Worm (Caenorhabditis elegans): Measurements from ENCODE around the gene C45B11.8.

DNA sequence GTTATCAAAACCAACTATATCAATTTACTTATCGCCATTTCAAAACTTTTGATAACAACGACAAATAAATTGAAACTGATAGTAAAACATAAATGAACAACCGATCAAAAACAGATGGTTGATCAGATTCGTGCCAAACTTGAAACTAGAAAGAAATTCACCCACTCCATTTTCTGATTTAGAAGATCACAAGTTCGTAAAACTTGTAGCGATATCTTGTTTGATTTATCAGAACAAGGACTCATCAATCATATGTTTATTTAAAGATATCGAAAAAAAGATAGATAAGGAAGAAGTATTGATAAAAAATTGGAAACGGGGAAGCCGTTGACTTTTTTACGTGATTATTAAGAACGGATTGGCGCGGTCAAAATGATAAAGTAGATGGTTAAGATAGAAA, 46.5 kb downstream of the C45B11.8 start:
- peak; percentile 4 for TF ChIP-seq fos-1 (tag; optimal IDR thresholded peaks at IDR 0.05)
- TF ChIP-seq mdl-1 (tag; optimal IDR thresholded peaks at IDR 0.05), result no peak

Data from whole organism, L2 larva.